Fruit fly (Drosophila melanogaster): Measurements from ENCODE around the gene CG16790.

- TF ChIP-seq CG13204 (GFP tag; optimal IDR thresholded peaks at IDR 0.05), result no peak
- TF ChIP-seq EcR (GFP tag; optimal IDR thresholded peaks at IDR 0.05), result no peak
- no peak; the same call in 1 of the 2 replicates for TF ChIP-seq Ets98B (GFP tag; IDR thresholded peaks at IDR 0.05)
- TF ChIP-seq D1 (tag; optimal IDR thresholded peaks at IDR 0.05), result no peak
- TF ChIP-seq CG17806 (tag; optimal IDR thresholded peaks at IDR 0.05), result no peak
- no peak for TF ChIP-seq CG10348 (GFP tag; IDR thresholded peaks at IDR 0.05)
- TF ChIP-seq CG14655 (GFP tag; optimal IDR thresholded peaks at IDR 0.05), result no peak
- 0 out of 2 replicates have a peak, but pooled peaks have one; percentile 29 for TF ChIP-seq rn (GFP tag; IDR thresholded peaks at IDR 0.05)
- TF ChIP-seq fd96Ca (GFP tag; IDR thresholded peaks at IDR 0.05), result peak; percentile 66; the same call in 1 of the 3 replicates
- TF ChIP-seq Pif1B (GFP tag; optimal IDR thresholded peaks at IDR 0.05), result no peak
- no peak for TF ChIP-seq Pif1A (GFP tag; optimal IDR thresholded peaks at IDR 0.05)
These were observed 24.8 kb upstream of the CG16790 start for dm6 chr3R:9594839-9595238.

All from whole organism, pupa.